Worm (Caenorhabditis elegans) whole organism, late embryonic: ENCODE measurements around the gene C03E10.3.

ENCODE experiments used
- ama-1 ChIP-seq: fragments of 150-350 bp; optimal IDR thresholded peaks from 2 replicates; lab custom pipeline; 2014
- ceh-22 ChIP-seq: sonication (generic microtip); optimal IDR thresholded peaks from 2 replicates; lab custom pipeline; 2017; ENCODE audit warnings: missing biosample characterization, missing genetic modification characterization
- dmd-4 ChIP-seq: sonication (generic microtip); optimal IDR thresholded peaks from 2 replicates; lab custom pipeline; 2016; ENCODE audit warnings: borderline replicate concordance, missing genetic modification characterization, missing compliant biosample characterization
- elt-4 ChIP-seq: sonication (generic microtip); optimal IDR thresholded peaks from 2 replicates; lab custom pipeline; 2016; ENCODE audit warnings: missing genetic modification characterization, missing compliant biosample characterization
- ref-2 ChIP-seq: sonication (generic microtip); optimal IDR thresholded peaks from 2 replicates; lab custom pipeline; 2016; ENCODE audit warnings: missing genetic modification characterization, missing compliant biosample characterization
- tbx-2 ChIP-seq: sonication (generic microtip); optimal IDR thresholded peaks from 2 replicates; lab custom pipeline; 2016; ENCODE audit warnings: missing genetic modification characterization, missing compliant biosample characterization
- unc-3 ChIP-seq, 2 experiments: fragments of 200-800 bp in 1 of 2; sonication (Bioruptor generic) in 1 of 2; sonication (generic microtip) in 1 of 2; conservative IDR thresholded peaks in 1 of 2; optimal IDR thresholded peaks in 1 of 2; 2 replicates each; pipeline versions ENCODE4 v1.3.6 to Lab custom; 2016 to 2022; ENCODE audit warnings: missing compliant biosample characterization in 2 of 2, missing genetic modification characterization in 2 of 2, missing genetic modification reagents in 1 of 2

ce11 chrV:11302698-11303097 is 16.5 kb downstream of the C03E10.3 start, which contains the start of gene srh-46:
- TF ChIP-seq ama-1 (lab: Kevin White, UChicago) (no peak), tbx-2 (tag; lab: Kevin White, UChicago) (no peak), ceh-22 (tag; lab: Kevin White, UChicago) (no peak), dmd-4 (no peak), unc-3 (GFP tag; conservative IDR thresholded peaks at IDR 0.05; lab: Robert Waterston, UW) (no peak), unc-3 (tag; optimal IDR thresholded peaks at IDR 0.05; lab: Kevin White, UChicago) (no peak), elt-4 (tag; lab: Kevin White, UChicago) (no peak), ref-2 (tag; lab: Kevin White, UChicago) (no peak)
